Worm (Caenorhabditis elegans): ENCODE results near the gene mam-3.
A peak's percentile ranks its signal among the peaks of the same experiment; 100 is the strongest.

mam-3 gene

DNA sequence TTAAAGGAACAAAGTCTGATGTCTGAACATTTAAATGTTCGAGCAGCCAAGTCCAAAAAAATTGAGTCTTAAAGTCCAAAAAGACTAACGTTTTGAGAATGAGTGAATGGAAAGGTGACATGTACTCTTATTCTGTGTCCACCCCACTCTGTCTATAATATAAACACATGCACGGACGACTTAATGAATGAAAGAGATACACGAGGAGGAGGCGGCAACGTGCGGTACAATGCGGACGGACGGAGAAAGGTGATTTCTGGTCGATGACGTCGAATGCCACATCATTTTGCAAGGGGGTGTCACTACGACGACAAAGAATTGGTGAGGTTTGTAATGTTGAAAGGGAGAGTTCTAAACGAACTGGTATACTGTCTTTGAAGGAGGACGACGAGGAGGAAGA is 50.5 kb downstream of the mam-3 start:
- TF ChIP-seq med-1 (GFP tag; optimal IDR thresholded peaks at IDR 0.05; ENCODE audit: insufficient read depth): no peak
- no peak for TF ChIP-seq ztf-29 (GFP tag; IDR thresholded peaks at IDR 0.05)
- TF ChIP-seq T22C8.4 (GFP tag; IDR thresholded peaks at IDR 0.05): no peak
- TF ChIP-seq tab-1 (GFP tag; IDR thresholded peaks at IDR 0.05): no peak
- no peak for TF ChIP-seq flt-1 (GFP tag; IDR thresholded peaks at IDR 0.05)
- TF ChIP-seq ztf-23 (GFP tag; IDR thresholded peaks at IDR 0.05): no peak
- TF ChIP-seq klf-2 (GFP tag; conservative IDR thresholded peaks at IDR 0.05): no peak
- TF ChIP-seq ref-1 (GFP tag; conservative IDR thresholded peaks at IDR 0.05): no peak
- TF ChIP-seq cog-1 (tag; optimal IDR thresholded peaks at IDR 0.05): no peak

DNA sequence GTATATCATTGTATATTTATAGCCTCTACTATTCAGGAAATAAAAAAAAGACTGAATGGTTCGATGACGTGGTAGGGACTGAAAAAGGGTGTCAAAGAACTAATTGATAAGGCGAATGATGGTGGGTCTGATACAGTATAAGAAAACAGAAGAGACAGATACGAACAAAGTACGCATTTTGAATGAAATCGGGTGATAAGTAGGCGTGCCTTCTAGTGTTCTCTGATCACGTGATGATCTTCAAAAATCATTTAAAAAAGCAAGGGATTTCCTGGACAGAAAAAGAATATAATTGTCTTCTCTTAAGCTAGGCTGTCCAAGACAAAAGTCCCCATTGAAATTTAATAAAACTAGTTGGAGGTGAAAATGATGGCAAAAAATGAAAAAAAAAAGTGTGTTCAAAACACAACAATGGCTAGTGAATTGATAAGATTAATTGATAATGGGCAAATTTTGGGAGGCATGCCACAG is 51.9 kb downstream of the mam-3 start:
- TF ChIP-seq ztf-29 (GFP tag; IDR thresholded peaks at IDR 0.05): no peak
- no peak for TF ChIP-seq med-1 (GFP tag; optimal IDR thresholded peaks at IDR 0.05; ENCODE audit: insufficient read depth)
- TF ChIP-seq tab-1 (GFP tag; IDR thresholded peaks at IDR 0.05): no peak
- TF ChIP-seq T22C8.4 (GFP tag; IDR thresholded peaks at IDR 0.05): no peak
- TF ChIP-seq ztf-23 (GFP tag; IDR thresholded peaks at IDR 0.05): no peak

ce11 chrIV:13392230-13392629 is 52.9 kb downstream of the mam-3 start:
- no peak for TF ChIP-seq T22C8.4 (GFP tag; IDR thresholded peaks at IDR 0.05)
- TF ChIP-seq cog-1 (tag; optimal IDR thresholded peaks at IDR 0.05): no peak
- no peak for TF ChIP-seq ztf-29 (GFP tag; IDR thresholded peaks at IDR 0.05)
- TF ChIP-seq flt-1 (GFP tag; IDR thresholded peaks at IDR 0.05): no peak
- no peak for TF ChIP-seq klf-2 (GFP tag; conservative IDR thresholded peaks at IDR 0.05)
- TF ChIP-seq med-1 (GFP tag; optimal IDR thresholded peaks at IDR 0.05; ENCODE audit: insufficient read depth): no peak
- no peak for TF ChIP-seq tab-1 (GFP tag; IDR thresholded peaks at IDR 0.05)
- no peak for TF ChIP-seq ref-1 (GFP tag; conservative IDR thresholded peaks at IDR 0.05)
- no peak for TF ChIP-seq ztf-23 (GFP tag; IDR thresholded peaks at IDR 0.05)

- TF ChIP-seq tab-1 (GFP tag; IDR thresholded peaks at IDR 0.05): no peak
- TF ChIP-seq ztf-29 (GFP tag; IDR thresholded peaks at IDR 0.05): no peak
- TF ChIP-seq med-1 (GFP tag; optimal IDR thresholded peaks at IDR 0.05; ENCODE audit: insufficient read depth): no peak
- TF ChIP-seq ref-1 (GFP tag; conservative IDR thresholded peaks at IDR 0.05): no peak
- no peak for TF ChIP-seq T22C8.4 (GFP tag; IDR thresholded peaks at IDR 0.05)
- TF ChIP-seq klf-2 (GFP tag; conservative IDR thresholded peaks at IDR 0.05): no peak
- TF ChIP-seq ztf-23 (GFP tag; IDR thresholded peaks at IDR 0.05): no peak
- TF ChIP-seq cog-1 (tag; optimal IDR thresholded peaks at IDR 0.05): no peak
- no peak for TF ChIP-seq flt-1 (GFP tag; IDR thresholded peaks at IDR 0.05)
Observed at ce11 chrIV:13390770-13391169, 54.4 kb downstream of the mam-3 start.

ce11 chrIV:13389237-13389636 is 55.9 kb downstream of the mam-3 start:
- TF ChIP-seq T22C8.4 (GFP tag; IDR thresholded peaks at IDR 0.05): no peak
- no peak for TF ChIP-seq klf-2 (GFP tag; conservative IDR thresholded peaks at IDR 0.05)
- TF ChIP-seq tab-1 (GFP tag; IDR thresholded peaks at IDR 0.05): no peak
- no peak for TF ChIP-seq cog-1 (tag; optimal IDR thresholded peaks at IDR 0.05)
- no peak for TF ChIP-seq flt-1 (GFP tag; IDR thresholded peaks at IDR 0.05)
- TF ChIP-seq ref-1 (GFP tag; conservative IDR thresholded peaks at IDR 0.05): no peak
- TF ChIP-seq ztf-23 (GFP tag; IDR thresholded peaks at IDR 0.05): no peak
- TF ChIP-seq ztf-29 (GFP tag; IDR thresholded peaks at IDR 0.05): no peak
- no peak for TF ChIP-seq med-1 (GFP tag; optimal IDR thresholded peaks at IDR 0.05; ENCODE audit: insufficient read depth)

- no peak for TF ChIP-seq ref-1 (GFP tag; conservative IDR thresholded peaks at IDR 0.05)
- TF ChIP-seq ztf-29 (GFP tag; IDR thresholded peaks at IDR 0.05): no peak
- no peak for TF ChIP-seq med-1 (GFP tag; optimal IDR thresholded peaks at IDR 0.05; ENCODE audit: insufficient read depth)
- no peak for TF ChIP-seq T22C8.4 (GFP tag; IDR thresholded peaks at IDR 0.05)
Observed at ce11 chrIV:13388779-13389178, 56.4 kb downstream of the mam-3 start.

ce11 chrIV:13386903-13387302 is 58.3 kb downstream of the mam-3 start, which contains the start of gene lsm-3:
Gene lsm-3 (plus strand): TSS chrIV:13387203.
- TF ChIP-seq ztf-29 (GFP tag; IDR thresholded peaks at IDR 0.05) (no peak), ref-1 (GFP tag; conservative IDR thresholded peaks at IDR 0.05) (no peak), med-1 (GFP tag; optimal IDR thresholded peaks at IDR 0.05; ENCODE audit: insufficient read depth) (no peak), klf-2 (GFP tag; conservative IDR thresholded peaks at IDR 0.05) (no peak), cog-1 (tag; optimal IDR thresholded peaks at IDR 0.05) (no peak), T22C8.4 (GFP tag; IDR thresholded peaks at IDR 0.05) (no peak), flt-1 (GFP tag; IDR thresholded peaks at IDR 0.05) (no peak), ztf-23 (GFP tag; IDR thresholded peaks at IDR 0.05) (no peak), tab-1 (GFP tag; IDR thresholded peaks at IDR 0.05) (no peak)

DNA sequence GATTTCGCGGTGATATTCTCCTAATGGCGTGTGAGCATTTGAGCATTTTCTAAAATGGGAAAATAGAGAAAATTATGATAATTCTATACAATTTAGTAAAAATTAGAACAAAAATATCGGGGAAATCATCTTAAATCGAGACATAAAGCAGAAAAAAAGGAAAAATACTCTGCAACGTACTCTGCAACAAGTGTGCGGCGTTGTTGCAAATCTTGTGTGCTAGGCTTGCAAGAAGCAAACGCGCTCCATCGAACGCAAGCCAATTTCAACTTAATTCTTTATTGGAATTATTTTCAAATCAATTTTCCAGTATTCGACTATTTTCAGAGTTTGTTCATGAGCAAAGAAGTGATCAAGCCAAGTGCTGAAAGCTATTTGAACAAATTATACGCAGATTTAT is 59.1 kb downstream of the mam-3 start, which contains the start of the genes Y62E10A.20, Y62E10A.23 and mdt-9:
TSS of gene Y62E10A.20 (minus strand) at position 49 of the 400 bp plus-strand sequence.
TSS of gene Y62E10A.23 (plus strand) at position 282 of the 400 bp plus-strand sequence.
TSS of gene mdt-9 (plus strand) at position 338 of the 400 bp plus-strand sequence.
- TF ChIP-seq cog-1 (tag; optimal IDR thresholded peaks at IDR 0.05) (peak; percentile 24), T22C8.4 (GFP tag; IDR thresholded peaks at IDR 0.05) (no peak), ztf-23 (GFP tag; IDR thresholded peaks at IDR 0.05) (peak; percentile 82; the same call in 1 of the 2 replicates), ref-1 (GFP tag; conservative IDR thresholded peaks at IDR 0.05) (no peak), klf-2 (GFP tag; conservative IDR thresholded peaks at IDR 0.05) (peak; percentile 80), tab-1 (GFP tag; IDR thresholded peaks at IDR 0.05) (peak; percentile 54; the same call in 1 of the 2 replicates), ztf-29 (GFP tag; IDR thresholded peaks at IDR 0.05) (peak; percentile 79), flt-1 (GFP tag; IDR thresholded peaks at IDR 0.05) (peak; percentile 86), med-1 (GFP tag; optimal IDR thresholded peaks at IDR 0.05; ENCODE audit: insufficient read depth) (peak; percentile 88)
